Worm (Caenorhabditis elegans) whole organism, L2 larva: ENCODE results near the gene ZK688.11.

Experiments used
- ZK546.5 ChIP-seq: sonication (generic microtip); optimal IDR thresholded peaks from 2 replicates; lab custom pipeline; 2017; ENCODE audit warnings: missing biosample characterization, missing genetic modification characterization
- ama-1 ChIP-seq: fragments of 150-350 bp; optimal IDR thresholded peaks from 2 replicates; lab custom pipeline; 2018; ENCODE audit warnings: inconsistent platforms
- ceh-82 ChIP-seq: fragments of 150-350 bp; optimal IDR thresholded peaks from 2 replicates; lab custom pipeline; 2014; ENCODE audit warnings: missing biosample characterization, missing genetic modification characterization
- egl-27 ChIP-seq: sonication (generic microtip); optimal IDR thresholded peaks from 3 replicates; lab custom pipeline; 2017; ENCODE audit warnings: missing biosample characterization, missing genetic modification reagents, missing genetic modification characterization
- elt-1 ChIP-seq: fragments of 150-350 bp; optimal IDR thresholded peaks from 2 replicates; lab custom pipeline; 2014; ENCODE audit warnings: missing biosample characterization, missing genetic modification characterization
- elt-3 ChIP-seq: sonication (generic microtip); optimal IDR thresholded peaks from 2 replicates; lab custom pipeline; 2017; ENCODE audit warnings: missing biosample characterization, missing genetic modification characterization
- fos-1 ChIP-seq: fragments of 150-350 bp; optimal IDR thresholded peaks from 2 replicates; lab custom pipeline; 2014; ENCODE audit warnings: missing biosample characterization, missing genetic modification characterization
- lin-11 ChIP-seq: fragments of 150-350 bp; sonication (generic microtip); optimal IDR thresholded peaks from 2 replicates; lab custom pipeline; 2014; ENCODE audit warnings: missing biosample characterization, missing genetic modification characterization, inconsistent platforms, mixed read lengths
- mab-5 ChIP-seq: fragments of 150-350 bp; optimal IDR thresholded peaks from 2 replicates; lab custom pipeline; 2014; ENCODE audit warnings: missing biosample characterization, missing genetic modification characterization
- nhr-10 ChIP-seq: sonication (generic microtip); optimal IDR thresholded peaks from 2 replicates; lab custom pipeline; 2017; ENCODE audit warnings: missing biosample characterization, missing genetic modification characterization
- nhr-21 ChIP-seq: fragments of 150-350 bp; optimal IDR thresholded peaks from 2 replicates; lab custom pipeline; 2014; ENCODE audit warnings: missing biosample characterization, missing genetic modification characterization
- nhr-23 ChIP-seq: fragments of 150-350 bp; optimal IDR thresholded peaks from 2 replicates; lab custom pipeline; 2014; ENCODE audit warnings: missing biosample characterization, missing genetic modification reagents, missing genetic modification characterization
- snpc-4 ChIP-seq: fragments of 150-350 bp; optimal IDR thresholded peaks from 2 replicates; lab custom pipeline; 2014; ENCODE audit warnings: missing biosample characterization, missing genetic modification characterization

ce11 chrIII:7860885-7861284 lies 23.9 kb downstream of the ZK688.11 start, which contains the start of gene cuc-1:
- TF ChIP-seq elt-1 (tag; lab: Kevin White, UChicago) (no peak), egl-27 (tag; lab: Kevin White, UChicago) (no peak), mab-5 (tag; lab: Kevin White, UChicago) (no peak), fos-1 (tag; lab: Kevin White, UChicago) (peak; percentile 10), elt-3 (tag; lab: Kevin White, UChicago) (no peak), lin-11 (tag; lab: Kevin White, UChicago) (no peak), ceh-82 (no peak), ama-1 (lab: Kevin White, UChicago) (no peak), ZK546.5 (tag; lab: Kevin White, UChicago) (no peak), nhr-10 (no peak), nhr-21 (tag; lab: Kevin White, UChicago) (no peak), nhr-23 (tag; lab: Kevin White, UChicago) (no peak), snpc-4 (tag; lab: Kevin White, UChicago) (no peak)
